Fruit fly (Drosophila melanogaster): ENCODE measurements around the gene trol.

DNA sequence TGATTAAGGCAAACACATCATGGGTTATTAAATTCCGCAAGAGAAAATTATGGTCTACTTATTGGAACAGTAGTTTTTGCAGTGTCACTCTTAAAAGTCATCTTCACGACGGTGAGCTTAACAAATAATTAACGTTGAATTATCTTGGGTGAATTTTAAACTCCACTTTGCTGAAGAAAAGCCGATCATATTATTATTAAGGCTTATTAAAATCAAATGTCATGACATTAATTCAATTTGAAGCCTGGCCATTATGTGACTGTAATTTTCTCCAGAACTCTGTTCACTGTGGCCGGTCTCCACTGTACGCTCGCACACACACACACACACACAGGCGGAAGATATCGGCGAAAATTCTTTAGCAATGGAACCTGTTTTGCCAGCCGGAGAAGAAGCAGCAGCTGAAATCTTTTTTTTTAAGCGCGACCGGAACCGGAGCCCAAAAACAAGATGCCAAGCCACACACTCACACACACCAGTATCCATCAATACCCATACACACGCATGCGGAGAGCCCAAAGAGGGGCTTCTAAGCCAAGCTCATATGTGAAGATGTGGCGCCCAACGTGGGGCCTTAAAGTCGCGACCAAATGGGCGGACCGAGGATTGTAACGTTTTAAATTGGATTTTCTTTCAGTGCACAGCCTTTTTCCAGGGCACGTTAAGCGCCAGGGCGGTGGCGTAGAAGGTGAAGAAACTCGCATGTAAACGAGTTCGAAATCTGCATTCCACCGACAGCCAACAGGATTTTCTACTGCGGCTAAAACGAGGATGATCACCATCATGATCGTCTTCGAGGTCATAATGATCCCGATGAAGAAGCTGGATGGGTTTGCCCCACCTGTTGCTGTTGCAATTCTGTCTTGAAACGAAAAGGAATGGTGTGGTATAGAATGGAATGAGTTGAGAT lies 89.6 kb downstream of the trol start:
- no peak for TF ChIP-seq usp (GFP tag; optimal IDR thresholded peaks at IDR 0.05)
- no peak for TF ChIP-seq pan (optimal IDR thresholded peaks at IDR 0.05)
- no peak for TF ChIP-seq psq (optimal IDR thresholded peaks at IDR 0.05)

Data from whole organism.